Worm (Caenorhabditis elegans): ENCODE results near the gene T25F10.1.

- TF ChIP-seq snpc-4 (tag; optimal IDR thresholded peaks at IDR 0.05) (no peak), ama-1 (optimal IDR thresholded peaks at IDR 0.05) (no peak), nhr-25 (tag; optimal IDR thresholded peaks at IDR 0.05; ENCODE audit: borderline replicate concordance, insufficient read depth) (no peak), arid-1 (GFP tag; conservative IDR thresholded peaks at IDR 0.05) (no peak), aly-2 (tag; optimal IDR thresholded peaks at IDR 0.05) (no peak), unc-62 (GFP tag; optimal IDR thresholded peaks at IDR 0.05 in 1 of 2) (no peak), unc-62 (tag; optimal IDR thresholded peaks at IDR 0.05) (no peak), skn-1 (tag; optimal IDR thresholded peaks at IDR 0.05) (no peak), nhr-237 (tag; optimal IDR thresholded peaks at IDR 0.05) (no peak), rbr-2 (tag; optimal IDR thresholded peaks at IDR 0.05) (no peak), mdt-29 (GFP tag; IDR thresholded peaks at IDR 0.05) (no peak), dmd-6 (GFP tag; IDR thresholded peaks at IDR 0.05) (no peak)
Measured at ce11 chrV:6780676-6781075, 12.4 kb downstream of the T25F10.1 start.

Data from whole organism, L4 larva.